Worm (Caenorhabditis elegans) whole organism, midembryonic: ENCODE results near the gene imp-3.

Source experiments
- T22C8.4 ChIP-seq: fragments of 200-800 bp; sonication (Bioruptor generic); IDR thresholded peaks from 2 replicates; pipeline ENCODE4 v1.3.6; 2022; ENCODE audit warnings: missing genetic modification characterization, missing compliant biosample characterization
- cog-1 ChIP-seq: sonication (generic microtip); optimal IDR thresholded peaks from 2 replicates; lab custom pipeline; 2016; ENCODE audit warnings: missing genetic modification characterization, missing compliant biosample characterization
- flt-1 ChIP-seq: fragments of 200-800 bp; sonication (Bioruptor generic); IDR thresholded peaks from 2 replicates; pipeline ENCODE4 v1.3.6; 2022; ENCODE audit warnings: missing genetic modification characterization, missing compliant biosample characterization
- klf-2 ChIP-seq: fragments of 200-800 bp; sonication (Bioruptor generic); conservative IDR thresholded peaks from 2 replicates; pipeline ENCODE4 v1.3.6; 2022; ENCODE audit warnings: missing genetic modification reagents, missing genetic modification characterization, missing compliant biosample characterization
- med-1 ChIP-seq: sonication (generic microtip); optimal IDR thresholded peaks from 2 replicates; lab custom pipeline; 2017; ENCODE audit warnings: missing genetic modification characterization, mild to moderate bottlenecking, missing compliant biosample characterization, antibody characterized with exemption, missing genetic modification reagents; ENCODE audit not compliant: insufficient read depth
- ref-1 ChIP-seq: fragments of 200-800 bp; sonication (Bioruptor generic); conservative IDR thresholded peaks from 2 replicates; pipeline ENCODE4 v1.3.6; 2022; ENCODE audit warnings: missing genetic modification reagents, missing genetic modification characterization, missing compliant biosample characterization
- tab-1 ChIP-seq: fragments of 200-800 bp; sonication (Bioruptor generic); IDR thresholded peaks from 2 replicates; pipeline ENCODE4 v1.3.6; 2022; ENCODE audit warnings: missing genetic modification characterization, missing compliant biosample characterization
- ztf-23 ChIP-seq: fragments of 200-800 bp; sonication (Bioruptor generic); IDR thresholded peaks from 2 replicates; pipeline ENCODE4 v1.3.6; 2022; ENCODE audit warnings: missing genetic modification reagents, missing genetic modification characterization, missing compliant biosample characterization
- ztf-29 ChIP-seq: fragments of 200-800 bp; sonication (Bioruptor generic); IDR thresholded peaks from 2 replicates; pipeline ENCODE4 v1.3.6; 2022; ENCODE audit warnings: missing genetic modification reagents, missing genetic modification characterization, missing compliant biosample characterization

Gene imp-3

ce11 chrIV:7789521-7789949 is at the start of gene imp-3:
TSS of gene imp-3 (minus strand) at chrIV:7789613.
- TF ChIP-seq ztf-23 (no peak), flt-1 (GFP tag; lab: Robert Waterston, UW) (no peak), klf-2 (no peak), cog-1 (tag; lab: Kevin White, UChicago) (no peak), tab-1 (GFP tag; lab: Robert Waterston, UW) (no peak), med-1 (GFP tag; lab: Kevin White, UChicago) (no peak), ztf-29 (no peak), ref-1 (GFP tag; lab: Robert Waterston, UW) (no peak), T22C8.4 (GFP tag; lab: Robert Waterston, UW) (no peak)

- TF ChIP-seq ref-1 (GFP tag; lab: Robert Waterston, UW) = no peak
- no peak for TF ChIP-seq ztf-23
- TF ChIP-seq ztf-29 = no peak
- TF ChIP-seq cog-1 (tag; lab: Kevin White, UChicago) = no peak
- TF ChIP-seq T22C8.4 (GFP tag; lab: Robert Waterston, UW) = no peak
- no peak for TF ChIP-seq med-1 (GFP tag; lab: Kevin White, UChicago)
- no peak for TF ChIP-seq flt-1 (GFP tag; lab: Robert Waterston, UW)
- no peak for TF ChIP-seq klf-2
- no peak for TF ChIP-seq tab-1 (GFP tag; lab: Robert Waterston, UW)
Measured at ce11 chrIV:7838426-7838825, 49.0 kb upstream of the imp-3 start, which contains the start of gene C06A6.7. TSS of gene C06A6.7 (minus strand) at chrIV:7838526.

ce11 chrIV:7836491-7836890 is 47.1 kb upstream of the imp-3 start:
- TF ChIP-seq ztf-23 (no peak), T22C8.4 (GFP tag; lab: Robert Waterston, UW) (no peak), flt-1 (GFP tag; lab: Robert Waterston, UW) (no peak), ztf-29 (no peak), klf-2 (no peak), tab-1 (GFP tag; lab: Robert Waterston, UW) (no peak), med-1 (GFP tag; lab: Kevin White, UChicago) (no peak), cog-1 (tag; lab: Kevin White, UChicago) (no peak), ref-1 (GFP tag; lab: Robert Waterston, UW) (no peak)

- TF ChIP-seq ztf-29 (no peak), klf-2 (no peak), tab-1 (GFP tag; lab: Robert Waterston, UW) (no peak), T22C8.4 (GFP tag; lab: Robert Waterston, UW) (no peak), flt-1 (GFP tag; lab: Robert Waterston, UW) (no peak), ref-1 (GFP tag; lab: Robert Waterston, UW) (no peak), cog-1 (tag; lab: Kevin White, UChicago) (no peak), ztf-23 (no peak), med-1 (GFP tag; lab: Kevin White, UChicago) (no peak)
Measured at ce11 chrIV:7836030-7836429, 46.6 kb upstream of the imp-3 start.

- TF ChIP-seq ztf-29 (no peak), klf-2 (no peak), T22C8.4 (GFP tag; lab: Robert Waterston, UW) (no peak), ref-1 (GFP tag; lab: Robert Waterston, UW) (no peak), tab-1 (GFP tag; lab: Robert Waterston, UW) (no peak), cog-1 (tag; lab: Kevin White, UChicago) (no peak)
Measured at ce11 chrIV:7834625-7835228, 45.3 kb upstream of the imp-3 start, which contains the start of gene erp-44.2. TSS of gene erp-44.2 (minus strand) at chrIV:7834675.

ce11 chrIV:7830151-7830550 is 40.7 kb upstream of the imp-3 start, which contains the start of gene mvb-12:
TSS of gene mvb-12 (plus strand) at chrIV:7830525.
- no peak for TF ChIP-seq flt-1 (GFP tag; lab: Robert Waterston, UW)
- TF ChIP-seq T22C8.4 (GFP tag; lab: Robert Waterston, UW) = no peak
- no peak for TF ChIP-seq tab-1 (GFP tag; lab: Robert Waterston, UW)
- no peak for TF ChIP-seq ztf-29
- no peak for TF ChIP-seq ztf-23
- TF ChIP-seq ref-1 (GFP tag; lab: Robert Waterston, UW) = no peak
- no peak for TF ChIP-seq med-1 (GFP tag; lab: Kevin White, UChicago)
- TF ChIP-seq klf-2 = no peak
- TF ChIP-seq cog-1 (tag; lab: Kevin White, UChicago) = no peak

- TF ChIP-seq ref-1 (GFP tag; lab: Robert Waterston, UW) = no peak
- TF ChIP-seq flt-1 (GFP tag; lab: Robert Waterston, UW) = no peak
- TF ChIP-seq T22C8.4 (GFP tag; lab: Robert Waterston, UW) = no peak
- no peak for TF ChIP-seq med-1 (GFP tag; lab: Kevin White, UChicago)
- no peak for TF ChIP-seq ztf-29
Measured at ce11 chrIV:7829275-7829938, 40.0 kb upstream of the imp-3 start, which contains the start of gene C06A6.4. TSS of gene C06A6.4 (minus strand) at chrIV:7829298.

- no peak for TF ChIP-seq ztf-29
- no peak for TF ChIP-seq T22C8.4 (GFP tag; lab: Robert Waterston, UW)
- TF ChIP-seq tab-1 (GFP tag; lab: Robert Waterston, UW) = no peak
- no peak for TF ChIP-seq ztf-23
Measured at ce11 chrIV:7824649-7825048, 35.2 kb upstream of the imp-3 start.

- no peak for TF ChIP-seq flt-1 (GFP tag; lab: Robert Waterston, UW)
- TF ChIP-seq klf-2 = no peak
- no peak for TF ChIP-seq med-1 (GFP tag; lab: Kevin White, UChicago)
- no peak for TF ChIP-seq T22C8.4 (GFP tag; lab: Robert Waterston, UW)
- TF ChIP-seq ref-1 (GFP tag; lab: Robert Waterston, UW) = no peak
- TF ChIP-seq ztf-23 = no peak
- no peak for TF ChIP-seq tab-1 (GFP tag; lab: Robert Waterston, UW)
Measured at ce11 chrIV:7822524-7822923, 33.1 kb upstream of the imp-3 start, which contains the start of gene T14A8.2. TSS of gene T14A8.2 (minus strand) at chrIV:7822624.
